Worm (Caenorhabditis elegans): Measurements from ENCODE around the gene asp-3.

DNA sequence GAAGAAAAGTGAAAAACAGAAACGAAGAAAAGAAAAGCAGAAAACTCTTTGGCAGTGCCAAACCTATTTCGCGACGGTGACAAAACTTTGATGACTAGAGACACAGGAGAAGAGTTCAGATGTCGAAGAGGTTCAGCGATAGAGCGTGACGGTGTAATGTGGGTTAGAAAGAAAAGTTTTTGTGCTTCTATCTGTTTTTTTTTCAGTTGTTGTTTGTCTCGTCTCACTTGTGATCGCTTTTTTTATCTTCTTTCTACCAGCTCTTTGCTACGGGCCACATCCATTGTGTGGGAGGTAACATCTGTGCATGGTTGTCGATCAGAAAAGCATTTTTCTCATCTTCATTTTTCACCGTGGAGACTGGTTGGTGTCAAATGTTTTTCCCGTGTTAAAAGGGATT lies 35.0 kb downstream of the asp-3 start, which contains the start of gene F41B4.1:
- TF ChIP-seq tra-4 (tag; optimal IDR thresholded peaks at IDR 0.05) (no peak), flt-1 (GFP tag; IDR thresholded peaks at IDR 0.05) (no peak), tbx-11 (GFP tag; IDR thresholded peaks at IDR 0.05) (no peak), F13C5.2 (tag; optimal IDR thresholded peaks at IDR 0.05) (no peak), hnd-1 (tag; optimal IDR thresholded peaks at IDR 0.05) (no peak), ama-1 (optimal IDR thresholded peaks at IDR 0.05) (no peak), aly-1 (tag; optimal IDR thresholded peaks at IDR 0.05) (no peak), hmg-4 (GFP tag; optimal IDR thresholded peaks at IDR 0.05) (no peak), B0310.2 (tag; optimal IDR thresholded peaks at IDR 0.05) (no peak), sea-1 (GFP tag; conservative IDR thresholded peaks at IDR 0.05) (no peak)
